Fruit fly (Drosophila melanogaster) whole organism, embryonic: Measurements from ENCODE around the gene Cpr78Cb.

Source experiments
- CG10431 ChIP-seq: fragments of 200-800 bp; sonication (Bioruptor generic); optimal IDR thresholded peaks from 3 replicates; lab custom pipeline; 2018; ENCODE audit warnings: missing biosample characterization, mild to moderate bottlenecking, missing genetic modification characterization
- CG11723 ChIP-seq: fragments of 200-800 bp; sonication (Bioruptor generic); optimal IDR thresholded peaks from 2 replicates; lab custom pipeline; 2017; ENCODE audit warnings: missing biosample characterization, mild to moderate bottlenecking, missing genetic modification characterization
- CG12769 ChIP-seq: fragments of 200-800 bp; sonication (Bioruptor generic); optimal IDR thresholded peaks from 2 replicates; lab custom pipeline; 2019; ENCODE audit warnings: missing biosample characterization, mild to moderate bottlenecking, missing genetic modification characterization, moderate library complexity
- CG14014 ChIP-seq: fragments of 200-800 bp; sonication (Bioruptor generic); IDR thresholded peaks from 2 replicates; pipeline ENCODE4 v1.3.6; 2022; ENCODE audit warnings: missing biosample characterization, missing genetic modification characterization
- CG14667 ChIP-seq: fragments of 200-800 bp; sonication (Bioruptor generic); IDR thresholded peaks from 2 replicates; pipeline ENCODE4 v1.3.6; 2022; ENCODE audit warnings: missing biosample characterization, missing genetic modification characterization
- CG17359 ChIP-seq: fragments of 200-800 bp; sonication (Bioruptor generic); optimal IDR thresholded peaks from 3 replicates; lab custom pipeline; 2018; ENCODE audit warnings: missing biosample characterization, mild to moderate bottlenecking, missing genetic modification characterization, moderate library complexity
- CG17361 ChIP-seq: fragments of 200-800 bp; sonication (Bioruptor generic); IDR thresholded peaks from 3 replicates; pipeline ENCODE4 v1.3.6; 2022; ENCODE audit warnings: missing biosample characterization, missing genetic modification characterization
- CG17829 ChIP-seq: fragments of 200-800 bp; optimal IDR thresholded peaks from 2 replicates; lab custom pipeline; 2019; ENCODE audit warnings: missing biosample characterization, mild to moderate bottlenecking, missing genetic modification characterization, moderate library complexity
- CG2120 ChIP-seq: fragments of 200-800 bp; sonication (Bioruptor generic); optimal IDR thresholded peaks from 3 replicates; lab custom pipeline; 2016; ENCODE audit warnings: missing biosample characterization, missing genetic modification characterization
- CG2875 ChIP-seq: fragments of 200-800 bp; sonication (Bioruptor generic); optimal IDR thresholded peaks from 2 replicates; lab custom pipeline; 2017; ENCODE audit warnings: missing biosample characterization, mild to moderate bottlenecking, missing genetic modification characterization, missing genetic modification reagents
- CG32532 ChIP-seq: fragments of 200-800 bp; sonication (Bioruptor generic); IDR thresholded peaks from 2 replicates; pipeline ENCODE4 v1.3.6; 2022; ENCODE audit warnings: missing biosample characterization, missing genetic modification characterization
- CG4730 ChIP-seq: fragments of 200-800 bp; sonication (Bioruptor generic); IDR thresholded peaks from 2 replicates; pipeline ENCODE4 v1.3.6; 2022; ENCODE audit warnings: missing biosample characterization, missing genetic modification characterization
- CG6654 ChIP-seq: fragments of 200-800 bp; sonication (Bioruptor generic); optimal IDR thresholded peaks from 2 replicates; lab custom pipeline; 2017; ENCODE audit warnings: missing biosample characterization, mild to moderate bottlenecking, missing genetic modification characterization
- CG6765 ChIP-seq: fragments of 200-800 bp; sonication (Bioruptor generic); optimal IDR thresholded peaks from 3 replicates; lab custom pipeline; 2017; ENCODE audit warnings: missing biosample characterization, mild to moderate bottlenecking, missing genetic modification characterization
- CG7372 ChIP-seq: fragments of 200-800 bp; sonication (Bioruptor generic); IDR thresholded peaks from 2 replicates; pipeline ENCODE4 v1.3.6; 2022; ENCODE audit warnings: missing biosample characterization, missing genetic modification characterization
- CG8944 ChIP-seq: fragments of 200-800 bp; sonication (Bioruptor generic); optimal IDR thresholded peaks from 3 replicates; lab custom pipeline; 2016; ENCODE audit warnings: missing biosample characterization, missing genetic modification characterization
- CG9876 ChIP-seq: fragments of 200-800 bp; sonication (Bioruptor generic); optimal IDR thresholded peaks from 2 replicates; lab custom pipeline; 2016; ENCODE audit warnings: missing biosample characterization, missing genetic modification characterization
- Doc3 ChIP-seq: fragments of 200-800 bp; sonication (Bioruptor generic); IDR thresholded peaks from 3 replicates; pipeline ENCODE4 v1.3.6; 2022; ENCODE audit warnings: missing biosample characterization, missing genetic modification characterization; ENCODE audit not compliant: partially characterized antibody
- E2f1 ChIP-seq: fragments of 200-800 bp; sonication (Bioruptor generic); IDR thresholded peaks from 2 replicates; pipeline ENCODE4 v1.3.6; 2022; ENCODE audit warnings: missing biosample characterization, missing genetic modification characterization
- GATAe ChIP-seq: fragments of 200-800 bp; sonication (Bioruptor generic); conservative IDR thresholded peaks from 2 replicates; pipeline ENCODE4 v1.3.6; 2022; ENCODE audit warnings: missing biosample characterization, missing genetic modification characterization
- Gsc ChIP-seq: fragments of 200-800 bp; sonication (Bioruptor generic); IDR thresholded peaks from 2 replicates; pipeline ENCODE4 v1.3.6; 2022; ENCODE audit warnings: missing biosample characterization, missing genetic modification characterization
- Hmr ChIP-seq: fragments of 200-800 bp; sonication (Bioruptor generic); optimal IDR thresholded peaks from 3 replicates; lab custom pipeline; 2017; ENCODE audit warnings: mild to moderate bottlenecking, missing biosample characterization, missing genetic modification reagents, missing genetic modification characterization
- Lpt ChIP-seq: fragments of >200 bp; optimal IDR thresholded peaks from 2 replicates; lab custom pipeline; 2018; ENCODE audit warnings: missing biosample characterization, missing genetic modification characterization
- Meics ChIP-seq: fragments of 200-800 bp; sonication (Bioruptor generic); optimal IDR thresholded peaks from 2 replicates; lab custom pipeline; 2017; ENCODE audit warnings: missing biosample characterization, mild to moderate bottlenecking, missing genetic modification characterization
- Ptx1 ChIP-seq: fragments of 200-800 bp; sonication (Bioruptor generic); IDR thresholded peaks from 2 replicates; pipeline ENCODE4 v1.3.6; 2022; ENCODE audit warnings: missing biosample characterization, missing genetic modification characterization
- Ravus ChIP-seq: fragments of 200-800 bp; sonication (Bioruptor generic); IDR thresholded peaks from 2 replicates; pipeline ENCODE4 v1.3.6; 2022; ENCODE audit warnings: missing biosample characterization, missing genetic modification characterization
- Rfx ChIP-seq: fragments of 200-800 bp; sonication (Bioruptor generic); IDR thresholded peaks from 2 replicates; pipeline ENCODE4 v1.3.6; 2022; ENCODE audit warnings: missing biosample characterization, missing genetic modification characterization
- Sox102F ChIP-seq: fragments of 200-800 bp; sonication (Bioruptor generic); optimal IDR thresholded peaks from 2 replicates; lab custom pipeline; 2018; ENCODE audit warnings: missing biosample characterization, mild to moderate bottlenecking, missing genetic modification characterization, moderate library complexity
- Stat92E ChIP-seq, 3 experiments: fragments of >200 bp in 2 of 3; fragments of 200-800 bp in 1 of 3; sonication (Bioruptor generic) in 1 of 3; optimal IDR thresholded peaks; 2 replicates each; lab custom pipeline; 2017 to 2019; ENCODE audit warnings: missing biosample characterization in 3 of 3, missing genetic modification characterization in 3 of 3, mild to moderate bottlenecking in 1 of 3, moderate library complexity in 1 of 3
- amos ChIP-seq: fragments of 200-800 bp; sonication (Bioruptor generic); IDR thresholded peaks from 2 replicates; pipeline ENCODE4 v1.3.6; 2022; ENCODE audit warnings: missing biosample characterization, missing genetic modification characterization; ENCODE audit not compliant: partially characterized antibody
- dysf ChIP-seq: fragments of 200-800 bp; sonication (Bioruptor generic); IDR thresholded peaks from 3 replicates; pipeline ENCODE4 v1.3.6; 2022; ENCODE audit warnings: missing biosample characterization, missing genetic modification characterization
- exex ChIP-seq: fragments of 200-800 bp; sonication (Bioruptor generic); optimal IDR thresholded peaks from 4 replicates; lab custom pipeline; 2018; ENCODE audit warnings: missing biosample characterization, mild to moderate bottlenecking, missing genetic modification characterization, moderate library complexity
- gce ChIP-seq: fragments of 200-800 bp; sonication (Bioruptor generic); IDR thresholded peaks from 3 replicates; pipeline ENCODE4 v1.3.6; 2022; ENCODE audit warnings: missing biosample characterization, missing genetic modification characterization
- gfzf ChIP-seq: fragments of 200-800 bp; sonication (Bioruptor generic); optimal IDR thresholded peaks from 2 replicates; lab custom pipeline; 2016; ENCODE audit warnings: missing biosample characterization, mild to moderate bottlenecking, missing genetic modification characterization, moderate library complexity
- grn ChIP-seq: fragments of 200-800 bp; sonication (Bioruptor generic); optimal IDR thresholded peaks from 3 replicates; lab custom pipeline; 2017; ENCODE audit warnings: missing biosample characterization, missing genetic modification characterization
- kah ChIP-seq: fragments of 200-800 bp; sonication (Bioruptor generic); optimal IDR thresholded peaks from 2 replicates; lab custom pipeline; 2018; ENCODE audit warnings: missing biosample characterization, mild to moderate bottlenecking, missing genetic modification characterization
- kay ChIP-seq: fragments of 200-800 bp; sonication (Bioruptor generic); optimal IDR thresholded peaks from 2 replicates; lab custom pipeline; 2016; ENCODE audit warnings: missing biosample characterization, missing genetic modification characterization
- klu ChIP-seq: fragments of 200-800 bp; sonication (Bioruptor generic); IDR thresholded peaks from 2 replicates; pipeline ENCODE4 v1.3.6; 2022; ENCODE audit warnings: missing biosample characterization, missing genetic modification characterization
- nerfin-1 ChIP-seq: fragments of 200-800 bp; sonication (Bioruptor generic); optimal IDR thresholded peaks from 3 replicates; lab custom pipeline; 2019; ENCODE audit warnings: missing biosample characterization, mild to moderate bottlenecking, missing genetic modification characterization, moderate library complexity
- pros ChIP-seq: fragments of 200-800 bp; sonication (Bioruptor generic); optimal IDR thresholded peaks from 3 replicates; lab custom pipeline; 2019; ENCODE audit warnings: missing biosample characterization, mild to moderate bottlenecking, missing genetic modification characterization, moderate library complexity
- sd ChIP-seq: fragments of 200-800 bp; sonication (Bioruptor generic); optimal IDR thresholded peaks from 3 replicates; lab custom pipeline; 2018; ENCODE audit warnings: missing biosample characterization, mild to moderate bottlenecking, missing genetic modification characterization, moderate library complexity
- sens ChIP-seq: fragments of 200-800 bp; sonication (Bioruptor generic); peaks from one replicate; lab custom pipeline; 2016; ENCODE audit warnings: missing biosample characterization, missing genetic modification characterization
- sug ChIP-seq: fragments of 200-800 bp; optimal IDR thresholded peaks from 2 replicates; lab custom pipeline; 2019; ENCODE audit warnings: missing biosample characterization, mild to moderate bottlenecking, missing genetic modification characterization, moderate library complexity
- twi ChIP-seq: fragments of 200-800 bp; optimal IDR thresholded peaks from 2 replicates; lab custom pipeline; 2019; ENCODE audit warnings: missing biosample characterization, mild to moderate bottlenecking, missing genetic modification characterization, moderate library complexity
- zen ChIP-seq: fragments of 200-800 bp; sonication (Bioruptor generic); optimal IDR thresholded peaks from 3 replicates; lab custom pipeline; 2018; ENCODE audit warnings: missing biosample characterization, mild to moderate bottlenecking, missing genetic modification characterization, moderate library complexity
- zen2 ChIP-seq: fragments of 200-800 bp; sonication (Bioruptor generic); IDR thresholded peaks from 3 replicates; pipeline ENCODE4 v1.3.6; 2022; ENCODE audit warnings: missing biosample characterization, missing genetic modification characterization; ENCODE audit not compliant: partially characterized antibody

Gene Cpr78Cb

DNA sequence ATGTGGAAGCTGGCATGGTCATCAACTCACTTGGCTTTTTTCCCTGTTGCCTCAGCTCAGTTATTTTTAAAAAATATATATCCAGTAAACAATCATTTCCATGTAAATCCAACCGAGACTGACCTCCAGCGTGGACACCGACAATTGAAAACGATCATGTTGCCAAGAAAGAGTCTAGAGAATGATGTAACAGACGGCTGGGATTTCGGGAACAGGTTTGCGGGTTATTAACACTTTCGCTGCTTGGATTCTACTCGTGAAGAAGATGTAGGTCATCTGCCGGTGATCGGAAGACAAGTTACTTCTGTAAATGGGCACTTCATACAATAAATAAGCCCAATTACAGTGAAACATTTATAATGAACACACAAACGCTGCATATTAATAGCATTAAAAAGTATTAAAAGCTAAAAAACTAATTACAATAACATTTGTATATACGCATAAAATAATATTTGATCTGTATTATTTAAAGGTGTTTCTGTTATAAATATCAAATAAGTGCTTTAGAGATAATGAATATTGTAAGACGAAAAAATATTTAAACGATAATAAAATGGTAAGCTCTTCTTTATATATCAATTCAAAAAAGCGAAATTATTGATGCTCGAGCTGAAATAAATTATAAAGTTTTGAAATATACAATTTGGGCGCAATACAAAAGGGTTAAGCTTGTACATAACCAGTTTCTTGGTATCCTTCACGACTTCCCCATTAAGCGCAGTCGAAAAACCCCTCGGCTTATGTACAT is 7.6 kb downstream of the Cpr78Cb start (continued):
- no peak for TF ChIP-seq gfzf
- no peak for TF ChIP-seq CG6765
- no peak for TF ChIP-seq CG2875 (GFP tag; lab: Kevin White, UChicago)
- no peak for TF ChIP-seq E2f1 (GFP tag; lab: Robert Waterston, UW)
- TF ChIP-seq CG17829 = no peak
- TF ChIP-seq CG10431 (GFP tag; lab: Kevin White, UChicago) = peak; percentile 56
- no peak for TF ChIP-seq sug (tag; lab: Kevin White, UChicago)
- TF ChIP-seq Rfx (GFP tag; lab: Robert Waterston, UW) = no peak
- TF ChIP-seq CG7372 (GFP tag; lab: Robert Waterston, UW) = no peak
- no peak for TF ChIP-seq CG4730 (GFP tag; lab: Robert Waterston, UW)
- TF ChIP-seq amos = no peak
- TF ChIP-seq CG11723 = no peak
- no peak for TF ChIP-seq Sox102F (GFP tag; lab: Kevin White, UChicago)
- TF ChIP-seq kay (GFP tag; lab: Kevin White, UChicago) = no peak
- no peak for TF ChIP-seq pros (GFP tag; lab: Kevin White, UChicago)
- no peak for TF ChIP-seq CG17361 (GFP tag; lab: Robert Waterston, UW)
- TF ChIP-seq nerfin-1 (tag; lab: Kevin White, UChicago) = no peak
- no peak for TF ChIP-seq Hmr (GFP tag; lab: Kevin White, UChicago)
- no peak for TF ChIP-seq zen (tag; lab: Kevin White, UChicago)
- TF ChIP-seq CG14667 (GFP tag; lab: Robert Waterston, UW) = no peak
- peak; percentile 5 for TF ChIP-seq sd (tag; lab: Kevin White, UChicago)
- no peak for TF ChIP-seq Lpt (GFP tag; lab: Kevin White, UChicago)
- TF ChIP-seq twi (tag; lab: Kevin White, UChicago) = no peak
- no peak for TF ChIP-seq Stat92E (GFP tag; optimal IDR thresholded peaks at IDR 0.05; lab: Kevin White, UChicago)
- TF ChIP-seq Ptx1 (GFP tag; lab: Robert Waterston, UW) = no peak
- no peak for TF ChIP-seq CG6654
- no peak for TF ChIP-seq klu (GFP tag; lab: Robert Waterston, UW)
- no peak for TF ChIP-seq Doc3 (GFP tag; lab: Robert Waterston, UW)
- TF ChIP-seq CG12769 = peak; percentile 49

- TF ChIP-seq CG8944 (GFP tag; lab: Kevin White, UChicago) (no peak), exex (tag; lab: Kevin White, UChicago) (no peak), Stat92E (GFP tag; optimal IDR thresholded peaks at IDR 0.05; lab: Kevin White, UChicago) (no peak), zen (tag; lab: Kevin White, UChicago) (no peak), dysf (GFP tag; lab: Robert Waterston, UW) (0 out of 3 replicates have a peak, but pooled peaks have one; percentile 7), twi (tag; lab: Kevin White, UChicago) (no peak), Meics (no peak), Gsc (GFP tag; lab: Robert Waterston, UW) (0 out of 2 replicates have a peak, but pooled peaks have one; percentile 14)
Measured at dm6 chr3L:21302493-21302892, 8.2 kb downstream of the Cpr78Cb start.

dm6 chr3L:21303659-21304058 is 9.4 kb downstream of the Cpr78Cb start:
- TF ChIP-seq CG17359 (tag; lab: Kevin White, UChicago) (no peak), sug (tag; lab: Kevin White, UChicago) (peak; percentile 31), exex (tag; lab: Kevin White, UChicago) (no peak), zen2 (GFP tag; lab: Robert Waterston, UW) (no peak), sens (GFP tag; lab: Kevin White, UChicago) (peak; percentile 48), CG14014 (GFP tag; lab: Robert Waterston, UW) (peak; percentile 21; the same call in 1 of the 2 replicates), CG2120 (no peak), Meics (no peak), Ravus (no peak), CG32532 (GFP tag; lab: Robert Waterston, UW) (0 out of 2 replicates have a peak, but pooled peaks have one; percentile 9), CG9876 (GFP tag; lab: Kevin White, UChicago) (no peak), grn (GFP tag; lab: Kevin White, UChicago) (peak; percentile 17), kah (GFP tag; lab: Kevin White, UChicago) (no peak), GATAe (GFP tag; lab: Robert Waterston, UW) (peak; percentile 75), gce (GFP tag; lab: Robert Waterston, UW) (no peak)
- TF ChIP-seq, all 482 proteins: peak for 6
